Worm (Caenorhabditis elegans) whole organism, L4 larva: ENCODE data around the gene F53F4.2.

ENCODE experiments used
- F10B5.3 ChIP-seq: sonication (generic microtip); optimal IDR thresholded peaks from 2 replicates; lab custom pipeline; 2016; ENCODE audit warnings: mild to moderate bottlenecking, missing genetic modification characterization, missing compliant biosample characterization
- F26F4.8 ChIP-seq: fragments of 200-800 bp; sonication (Bioruptor generic); conservative IDR thresholded peaks from 2 replicates; pipeline ENCODE4 v1.3.6; 2022; ENCODE audit warnings: missing genetic modification characterization, missing compliant biosample characterization
- F37D6.2 ChIP-seq: sonication (generic microtip); optimal IDR thresholded peaks from 2 replicates; lab custom pipeline; 2016; ENCODE audit warnings: mild to moderate bottlenecking, missing genetic modification characterization, missing compliant biosample characterization
- F49E8.2 ChIP-seq: sonication (generic microtip); optimal IDR thresholded peaks from 2 replicates; lab custom pipeline; 2016; ENCODE audit warnings: missing compliant biosample characterization, mild to moderate bottlenecking, missing genetic modification characterization, borderline replicate concordance
- T20F7.1 ChIP-seq: fragments of 200-800 bp; sonication (Bioruptor generic); optimal IDR thresholded peaks from 2 replicates; lab custom pipeline; 2018; ENCODE audit warnings: mild to moderate bottlenecking, missing genetic modification characterization, missing compliant biosample characterization
- Y105C5A.15 ChIP-seq: fragments of 200-800 bp; sonication (Bioruptor generic); IDR thresholded peaks from 2 replicates; pipeline ENCODE4 v1.3.6; 2022; ENCODE audit warnings: missing genetic modification characterization, missing compliant biosample characterization
- Y5F2A.4 ChIP-seq: fragments of 200-800 bp; sonication (Bioruptor generic); optimal IDR thresholded peaks from 2 replicates; lab custom pipeline; 2018; ENCODE audit warnings: mild to moderate bottlenecking, missing genetic modification characterization, missing compliant biosample characterization
- ZK337.2 ChIP-seq: fragments of 200-800 bp; sonication (Bioruptor generic); IDR thresholded peaks from 2 replicates; pipeline ENCODE4 v1.3.6; 2022; ENCODE audit warnings: missing genetic modification reagents, missing genetic modification characterization, missing compliant biosample characterization
- aha-1 ChIP-seq: fragments of 150-350 bp; peaks from one replicate; lab custom pipeline; 2014; ENCODE audit warnings: missing biosample characterization, missing genetic modification characterization
- ceh-20 ChIP-seq: fragments of 200-800 bp; sonication (Bioruptor generic); IDR thresholded peaks from 2 replicates; pipeline ENCODE4 v1.3.6; 2022; ENCODE audit warnings: missing genetic modification reagents, missing genetic modification characterization, missing compliant biosample characterization
- ceh-62 ChIP-seq: sonication (generic microtip); optimal IDR thresholded peaks from 2 replicates; lab custom pipeline; 2017; ENCODE audit warnings: missing biosample characterization, missing genetic modification characterization
- ceh-82 ChIP-seq: sonication (generic microtip); optimal IDR thresholded peaks from 2 replicates; lab custom pipeline; 2017; ENCODE audit warnings: missing biosample characterization, missing genetic modification characterization
- ces-1 ChIP-seq: fragments of 150-350 bp; sonication (generic microtip); optimal IDR thresholded peaks from 4 replicates; lab custom pipeline; 2014; ENCODE audit warnings: missing biosample characterization, missing genetic modification reagents, missing genetic modification characterization
- dmd-9 ChIP-seq: fragments of 200-800 bp; sonication (Bioruptor generic); IDR thresholded peaks from 2 replicates; pipeline ENCODE4 v1.3.6; 2022; ENCODE audit warnings: missing genetic modification reagents, missing genetic modification characterization, missing compliant biosample characterization
- dpl-1 ChIP-seq: fragments of 150-350 bp; optimal IDR thresholded peaks from 2 replicates; lab custom pipeline; 2014; ENCODE audit warnings: missing biosample characterization, missing genetic modification reagents, missing genetic modification characterization
- egl-43 ChIP-seq: fragments of 200-800 bp; sonication (Bioruptor generic); IDR thresholded peaks from 2 replicates; pipeline ENCODE4 v1.3.6; 2022; ENCODE audit warnings: missing genetic modification reagents, missing genetic modification characterization, missing compliant biosample characterization
- hlh-30 ChIP-seq: sonication (generic microtip); optimal IDR thresholded peaks from 2 replicates; lab custom pipeline; 2017; ENCODE audit warnings: antibody characterized with exemption, mild to moderate bottlenecking, missing genetic modification characterization, missing compliant biosample characterization; ENCODE audit not compliant: insufficient read depth
- jun-1 ChIP-seq: fragments of 150-350 bp; optimal IDR thresholded peaks from 2 replicates; lab custom pipeline; 2014; ENCODE audit warnings: missing biosample characterization, missing genetic modification reagents, missing genetic modification characterization
- lin-38 ChIP-seq: fragments of 200-800 bp; sonication (Bioruptor generic); IDR thresholded peaks from 2 replicates; pipeline ENCODE4 v1.3.6; 2022; ENCODE audit warnings: missing genetic modification reagents, missing genetic modification characterization, missing compliant biosample characterization
- lsy-2 ChIP-seq, 2 experiments: fragments of 150-350 bp in 1 of 2; sonication (generic microtip) in 1 of 2; optimal IDR thresholded peaks; 2 replicates each; lab custom pipeline; 2014 to 2017; ENCODE audit warnings: missing biosample characterization in 2 of 2, missing genetic modification characterization in 2 of 2
- madf-5 ChIP-seq, 2 experiments: fragments of 200-800 bp; sonication (Bioruptor generic); IDR thresholded peaks; 2 replicates each; pipeline ENCODE4 v1.3.6; 2022; ENCODE audit warnings: missing compliant biosample characterization in 2 of 2, missing genetic modification characterization in 2 of 2
- mdl-1 ChIP-seq, 2 experiments: fragments of 150-350 bp in 1 of 2; sonication (generic microtip) in 1 of 2; optimal IDR thresholded peaks; 2 replicates each; lab custom pipeline; 2014 to 2017; ENCODE audit warnings: missing biosample characterization in 2 of 2, missing genetic modification characterization in 2 of 2
- mdt-29 ChIP-seq: fragments of 200-800 bp; sonication (Bioruptor generic); IDR thresholded peaks from 2 replicates; pipeline ENCODE4 v1.3.6; 2022; ENCODE audit warnings: missing genetic modification reagents, missing genetic modification characterization, missing compliant biosample characterization
- mes-2 ChIP-seq: sonication (generic microtip); optimal IDR thresholded peaks from 2 replicates; lab custom pipeline; 2016; ENCODE audit warnings: missing genotype, mild to moderate bottlenecking, missing genetic modification characterization, missing compliant biosample characterization; ENCODE audit not compliant: poor library complexity, severe bottlenecking
- mxl-3 ChIP-seq: fragments of 200-800 bp; sonication (Bioruptor generic); optimal IDR thresholded peaks from 2 replicates; lab custom pipeline; 2018; ENCODE audit warnings: mild to moderate bottlenecking, missing genetic modification characterization, missing compliant biosample characterization
- nhr-111 ChIP-seq: fragments of 200-800 bp; sonication (Bioruptor generic); optimal IDR thresholded peaks from 2 replicates; lab custom pipeline; 2018; ENCODE audit warnings: mild to moderate bottlenecking, missing genetic modification characterization, missing compliant biosample characterization
- nhr-28 ChIP-seq: fragments of 150-350 bp; optimal IDR thresholded peaks from 2 replicates; lab custom pipeline; 2014; ENCODE audit warnings: missing biosample characterization, missing genetic modification characterization
- nhr-48 ChIP-seq: sonication (generic microtip); optimal IDR thresholded peaks from 2 replicates; lab custom pipeline; 2016; ENCODE audit warnings: mild to moderate bottlenecking, missing genetic modification characterization, missing compliant biosample characterization
- nhr-76 ChIP-seq: fragments of 150-350 bp; optimal IDR thresholded peaks from 2 replicates; lab custom pipeline; 2014; ENCODE audit warnings: missing biosample characterization, missing genetic modification characterization
- skn-1 ChIP-seq: fragments of 150-350 bp; optimal IDR thresholded peaks from 2 replicates; lab custom pipeline; 2014; ENCODE audit warnings: missing biosample characterization, missing genetic modification characterization
- snpc-1.2 ChIP-seq: fragments of 200-800 bp; sonication (Bioruptor generic); IDR thresholded peaks from 2 replicates; pipeline ENCODE4 v1.3.6; 2022; ENCODE audit warnings: missing genetic modification reagents, missing genetic modification characterization, missing compliant biosample characterization
- snpc-4 ChIP-seq: fragments of 150-350 bp; optimal IDR thresholded peaks from 2 replicates; lab custom pipeline; 2014; ENCODE audit warnings: missing biosample characterization, missing genetic modification characterization
- unc-62 ChIP-seq, 3 experiments: fragments of 150-350 bp in 1 of 3; sonication (generic microtip); optimal IDR thresholded peaks in 2 of 3; peaks in 1 of 3; 1 replicate in 1 of 3; 2 replicates in 2 of 3; lab custom pipeline; 2014 to 2017; ENCODE audit warnings: missing biosample characterization in 3 of 3, missing genetic modification characterization in 3 of 3, missing genetic modification reagents in 3 of 3, missing genotype in 1 of 3
- zfp-3 ChIP-seq: fragments of 200-800 bp; sonication (Bioruptor generic); conservative IDR thresholded peaks from 2 replicates; pipeline ENCODE4 v1.3.6; 2022; ENCODE audit warnings: missing genetic modification reagents, missing genetic modification characterization, missing compliant biosample characterization
- zip-11 ChIP-seq: fragments of 200-800 bp; sonication (Bioruptor generic); IDR thresholded peaks from 2 replicates; pipeline ENCODE4 v1.3.6; 2022; ENCODE audit warnings: missing genetic modification characterization, missing compliant biosample characterization
- zip-2 ChIP-seq: fragments of 150-350 bp; optimal IDR thresholded peaks from 2 replicates; lab custom pipeline; 2014; ENCODE audit warnings: missing biosample characterization, missing genetic modification characterization

F53F4.2 gene

DNA sequence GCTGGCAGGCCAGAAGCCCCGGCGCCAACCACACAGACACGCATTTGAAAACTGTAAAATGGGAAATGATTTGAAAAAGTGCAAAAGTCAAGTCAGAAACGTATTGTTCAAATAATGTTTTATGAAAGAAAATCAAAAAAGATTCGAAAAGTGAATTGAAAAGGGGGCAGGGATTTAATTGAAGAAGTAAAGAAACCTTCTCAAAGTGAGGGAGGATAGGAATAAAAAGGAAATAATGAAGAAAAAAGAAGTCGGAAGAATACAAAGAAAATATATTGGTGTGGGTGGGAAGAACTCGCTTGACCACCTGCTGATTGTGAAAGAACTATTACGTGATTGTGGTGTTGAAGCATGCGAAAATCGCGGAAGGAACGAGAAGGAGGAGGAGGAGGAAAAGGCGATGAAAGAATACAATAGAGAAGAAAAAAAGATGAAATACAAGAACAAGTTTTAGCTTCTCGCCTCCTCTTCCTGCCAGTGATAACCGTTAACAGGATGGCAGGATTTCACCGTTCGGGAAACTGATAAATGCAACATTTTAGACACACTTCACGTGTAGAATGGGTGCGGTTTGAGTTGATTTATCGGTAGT lies 17.4 kb upstream of the F53F4.2 start, which contains the start of gene fmo-4 (continued):
- TF ChIP-seq nhr-48 (tag; lab: Kevin White, UChicago) (peak; percentile 77), F37D6.2 (tag; lab: Kevin White, UChicago) (no peak), F26F4.8 (GFP tag; lab: Robert Waterston, UW) (no peak), F49E8.2 (tag; lab: Kevin White, UChicago) (no peak), nhr-76 (tag; lab: Kevin White, UChicago) (no peak), ceh-20 (no peak), aha-1 (tag; lab: Kevin White, UChicago) (peak; percentile 44), nhr-28 (tag; lab: Kevin White, UChicago) (peak; percentile 12), mdl-1 (tag; optimal IDR thresholded peaks at IDR 0.05; lab: Kevin White, UChicago) (peak in 1 of 2 experiments; percentile 54), Y5F2A.4 (no peak), dmd-9 (no peak), mxl-3 (peak; percentile 9), lsy-2 (tag; optimal IDR thresholded peaks at IDR 0.05; lab: Kevin White, UChicago) (no peak), nhr-111 (no peak), ZK337.2 (no peak), zfp-3 (no peak)

ce11 chrV:13600882-13601281 lies 11.5 kb upstream of the F53F4.2 start, which contains the start of gene rdy-2:
Gene rdy-2, minus strand, starts transcription at chrV:13600982.
- no peak for TF ChIP-seq mdt-29 (GFP tag; lab: Robert Waterston, UW)
- no peak for TF ChIP-seq madf-5 (GFP tag; IDR thresholded peaks at IDR 0.05; lab: Robert Waterston, UW)
- no peak for TF ChIP-seq zip-2 (tag; lab: Kevin White, UChicago)
- no peak for TF ChIP-seq snpc-4 (tag; lab: Kevin White, UChicago)
- no peak for TF ChIP-seq unc-62 (GFP tag; optimal IDR thresholded peaks at IDR 0.05 in 1 of 2; lab: Kevin White, UChicago)
- no peak for TF ChIP-seq unc-62 (tag; optimal IDR thresholded peaks at IDR 0.05; lab: Kevin White, UChicago)
- TF ChIP-seq hlh-30 (tag; lab: Kevin White, UChicago) = no peak
- TF ChIP-seq F10B5.3 (tag; lab: Kevin White, UChicago) = no peak
- no peak for TF ChIP-seq snpc-1.2 (GFP tag; lab: Robert Waterston, UW)
- no peak for TF ChIP-seq jun-1 (tag; lab: Kevin White, UChicago)
- no peak for TF ChIP-seq zip-11 (GFP tag; lab: Robert Waterston, UW)
- TF ChIP-seq ces-1 (GFP tag; lab: Kevin White, UChicago) = no peak

DNA sequence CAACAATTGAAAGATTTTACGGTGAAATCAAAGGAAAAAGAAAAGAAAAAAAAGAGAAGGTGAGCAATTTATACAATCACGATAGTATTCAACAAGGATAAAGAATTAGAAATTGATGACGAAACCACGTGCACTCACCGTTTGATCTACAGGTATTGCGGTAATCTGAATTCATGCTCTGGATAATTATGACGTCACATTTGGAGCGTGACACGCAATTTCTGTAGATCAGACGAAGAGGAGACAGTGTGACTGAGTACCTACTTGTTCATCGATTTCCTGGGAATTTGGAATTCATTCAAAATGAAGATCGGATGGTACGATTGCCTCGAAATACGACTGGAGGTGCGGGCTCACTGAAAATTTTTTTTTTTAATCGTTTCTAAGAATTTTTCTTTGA lies 9.0 kb upstream of the F53F4.2 start:
- no peak for TF ChIP-seq Y5F2A.4
- TF ChIP-seq, all 104 proteins: peak for 0

DNA sequence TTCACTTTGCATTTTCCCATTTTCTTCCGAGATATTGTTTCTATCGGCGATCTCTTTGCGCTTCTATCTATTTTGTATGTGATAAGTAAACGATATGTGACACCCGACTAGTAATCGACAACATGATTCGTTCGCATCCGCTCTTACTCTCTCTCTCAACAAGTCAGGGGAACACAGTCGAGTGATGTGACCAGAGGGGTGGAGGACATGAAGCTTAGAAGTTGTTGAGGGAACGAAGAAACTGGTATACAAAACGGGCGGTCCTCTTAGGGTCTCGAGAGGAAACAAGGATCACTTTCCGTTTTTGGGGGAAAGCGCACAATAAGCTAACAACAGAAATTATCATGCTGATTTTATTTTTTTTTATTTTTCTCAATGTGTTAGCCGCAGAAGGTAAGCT lies 3.7 kb upstream of the F53F4.2 start, which contains the start of gene F53F4.4:
Gene F53F4.4, plus strand, starts transcription at position 301 of the 400 bp plus-strand sequence.
- peak; percentile 37 for TF ChIP-seq aha-1 (tag; lab: Kevin White, UChicago)
- no peak for TF ChIP-seq skn-1
- peak; percentile 41 for TF ChIP-seq lin-38 (GFP tag; lab: Robert Waterston, UW)
- peak in 1 of 2 experiments; percentile 32 for TF ChIP-seq unc-62 (GFP tag; optimal IDR thresholded peaks at IDR 0.05 in 1 of 2; lab: Kevin White, UChicago)
- no peak for TF ChIP-seq unc-62 (tag; optimal IDR thresholded peaks at IDR 0.05; lab: Kevin White, UChicago)
- peak; percentile 25; the same call in 1 of the 2 replicates for TF ChIP-seq egl-43 (GFP tag; lab: Robert Waterston, UW)

- peak; percentile 56 for TF ChIP-seq dpl-1 (GFP tag; lab: Kevin White, UChicago)
- TF ChIP-seq Y105C5A.15 (GFP tag; lab: Robert Waterston, UW) = no peak
- TF ChIP-seq T20F7.1 (GFP tag; lab: Kevin White, UChicago) = peak; percentile 46
- TF ChIP-seq unc-62 (GFP tag; optimal IDR thresholded peaks at IDR 0.05 in 1 of 2; lab: Kevin White, UChicago) = peak in 1 of 2 experiments; percentile 53
- no peak for TF ChIP-seq unc-62 (tag; optimal IDR thresholded peaks at IDR 0.05; lab: Kevin White, UChicago)
- TF ChIP-seq lin-38 (GFP tag; lab: Robert Waterston, UW) = peak; percentile 93
- no peak for TF ChIP-seq aha-1 (tag; lab: Kevin White, UChicago)
- no peak for TF ChIP-seq ceh-82 (tag; lab: Kevin White, UChicago)
- TF ChIP-seq ceh-62 (tag; lab: Kevin White, UChicago) = no peak
- peak; percentile 82 for TF ChIP-seq mes-2 (tag; lab: Kevin White, UChicago)
- TF ChIP-seq, all 104 proteins: peak for 5
These were observed 2.2 kb upstream of the F53F4.2 start, which contains the start of gene tbcb-1 for ce11 chrV:13591504-13592174. Gene tbcb-1, plus strand, starts transcription at chrV:13592124.
